Worm (Caenorhabditis elegans): Measurements from ENCODE around the gene Y14H12A.2.
A peak's percentile ranks its signal among the peaks of the same experiment; 100 is the strongest.

DNA sequence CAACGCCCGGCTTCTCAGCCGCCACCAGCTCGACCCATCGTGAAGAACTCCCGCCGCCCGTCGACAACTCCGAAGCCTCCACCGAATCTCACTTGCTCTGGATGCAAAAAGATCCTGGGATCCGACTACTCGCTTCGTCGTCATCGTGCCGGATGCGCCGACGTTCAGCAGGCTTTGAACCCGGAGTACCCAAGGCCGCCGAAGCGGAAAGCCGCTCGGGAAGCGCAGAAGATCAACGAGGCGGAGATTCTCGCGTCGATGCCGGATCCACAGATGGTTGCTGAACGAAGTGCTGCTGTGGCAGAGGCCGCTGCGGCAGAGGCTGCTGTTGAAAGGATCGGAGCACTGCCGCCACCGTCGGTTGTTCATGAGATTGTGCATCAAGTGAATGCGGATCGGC, 20.7 kb downstream of the Y14H12A.2 start:
- no peak for TF ChIP-seq flt-1 (GFP tag; IDR thresholded peaks at IDR 0.05)
- no peak for TF ChIP-seq F13C5.2 (tag; optimal IDR thresholded peaks at IDR 0.05)
- TF ChIP-seq pes-1 (GFP tag; IDR thresholded peaks at IDR 0.05), result no peak; the same call in 1 of the 2 replicates
- no peak for TF ChIP-seq tbx-11 (GFP tag; IDR thresholded peaks at IDR 0.05)
- TF ChIP-seq ama-1 (optimal IDR thresholded peaks at IDR 0.05), result no peak
- TF ChIP-seq aly-1 (tag; optimal IDR thresholded peaks at IDR 0.05), result peak; percentile 41
- TF ChIP-seq scrt-1 (GFP tag; IDR thresholded peaks at IDR 0.05), result no peak
- TF ChIP-seq hmg-4 (GFP tag; optimal IDR thresholded peaks at IDR 0.05), result no peak
- no peak for TF ChIP-seq sea-1 (GFP tag; conservative IDR thresholded peaks at IDR 0.05)
- no peak for TF ChIP-seq hmbx-1 (tag; optimal IDR thresholded peaks at IDR 0.05)
- TF ChIP-seq ceh-13 (GFP tag; optimal IDR thresholded peaks at IDR 0.05), result no peak
